Fruit fly (Drosophila melanogaster): ENCODE results near the gene CG33271.
A peak's percentile ranks its signal among the peaks of the same experiment; 100 is the strongest.

Gene CG33271

DNA sequence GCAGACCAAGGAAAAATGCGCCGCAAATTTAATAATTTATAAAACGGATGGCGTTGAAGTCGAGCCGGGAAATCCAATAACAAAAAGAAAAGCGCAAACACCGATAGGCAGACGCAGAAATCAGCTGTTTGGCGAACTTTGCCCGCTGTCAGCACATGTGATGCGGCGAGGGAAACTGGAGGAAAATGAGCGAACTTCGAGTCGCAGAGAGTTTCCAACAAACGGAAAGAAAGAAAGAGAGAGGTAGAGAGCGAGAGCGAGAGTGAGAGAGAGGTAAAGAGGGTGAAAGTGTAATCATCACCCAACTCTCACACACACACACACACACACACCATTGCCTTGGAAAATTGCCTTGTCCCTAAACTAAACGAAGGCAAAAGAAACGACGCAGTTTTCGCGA lies 20.1 kb downstream of the CG33271 start (continued):
- TF ChIP-seq CG11504 (tag; optimal IDR thresholded peaks at IDR 0.05) = peak; percentile 37
- TF ChIP-seq chinmo (GFP tag; IDR thresholded peaks at IDR 0.05; ENCODE audit: partially characterized antibody) = 0 out of 4 replicates have a peak, but pooled peaks have one; percentile 26
- TF ChIP-seq da (GFP tag; optimal IDR thresholded peaks at IDR 0.05) = no peak
- peak in 1 of 2 experiments; percentile 37 for TF ChIP-seq Hr78 (GFP tag; optimal IDR thresholded peaks at IDR 0.05)
- TF ChIP-seq lov (optimal IDR thresholded peaks at IDR 0.05) = no peak
- 0 out of 3 replicates have a peak, but pooled peaks have one; percentile 27 for TF ChIP-seq lov (GFP tag; IDR thresholded peaks at IDR 0.05)
- 0 out of 3 replicates have a peak, but pooled peaks have one; percentile 34 for TF ChIP-seq ci (GFP tag; IDR thresholded peaks at IDR 0.05)
- TF ChIP-seq insv (GFP tag; optimal IDR thresholded peaks at IDR 0.05) = peak in 1 of 2 experiments; percentile 48
- peak; percentile 77 for TF ChIP-seq CG1832 (GFP tag; optimal IDR thresholded peaks at IDR 0.05)
- TF ChIP-seq Blimp-1 (GFP tag; optimal IDR thresholded peaks at IDR 0.05) = peak; percentile 71
- peak; percentile 57 for TF ChIP-seq Drgx (GFP tag; IDR thresholded peaks at IDR 0.05)
- peak in 1 of 2 experiments; percentile 85 for TF ChIP-seq bsh (GFP tag; optimal IDR thresholded peaks at IDR 0.05)
- TF ChIP-seq ttk (GFP tag; IDR thresholded peaks at IDR 0.05) = no peak
- TF ChIP-seq CG6175 (GFP tag; IDR thresholded peaks at IDR 0.05) = 0 out of 3 replicates have a peak, but pooled peaks have one; percentile 4
- peak; percentile 20; the same call in 1 of the 2 replicates for TF ChIP-seq seq (GFP tag; IDR thresholded peaks at IDR 0.05)
- no peak for TF ChIP-seq zfh2 (GFP tag; optimal IDR thresholded peaks at IDR 0.05)
- peak; percentile 93 for TF ChIP-seq nom (GFP tag; optimal IDR thresholded peaks at IDR 0.05)
- TF ChIP-seq CG11560 (tag; IDR thresholded peaks at IDR 0.05) = no peak
- no peak for TF ChIP-seq CG8765 (GFP tag; IDR thresholded peaks at IDR 0.05)
- peak; percentile 80 for TF ChIP-seq cg (GFP tag; optimal IDR thresholded peaks at IDR 0.05)

DNA sequence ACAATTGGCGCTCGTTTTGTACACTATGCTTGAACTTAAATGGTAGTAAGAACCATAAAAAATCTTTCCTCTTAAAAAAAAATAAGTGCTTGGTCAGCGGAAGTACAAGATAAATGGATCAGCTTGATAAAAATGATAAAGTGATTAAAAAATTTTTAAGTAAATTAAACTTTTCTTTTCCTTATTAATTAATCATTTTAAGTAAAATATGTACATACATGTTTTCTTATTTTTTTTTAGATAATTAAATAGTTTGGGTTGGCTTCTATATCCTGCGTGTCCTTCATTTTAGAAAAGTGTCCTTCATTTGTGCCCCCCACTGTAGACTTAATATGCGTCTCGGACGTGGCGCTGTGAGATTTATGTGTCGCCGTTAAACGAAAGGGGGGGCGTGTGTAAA lies 20.7 kb downstream of the CG33271 start:
- no peak for TF ChIP-seq trh (GFP tag; optimal IDR thresholded peaks at IDR 0.05)
- peak in 1 of 2 experiments; percentile 38 for TF ChIP-seq eve (GFP tag; optimal IDR thresholded peaks at IDR 0.05)
- no peak for TF ChIP-seq Ptx1 (GFP tag; IDR thresholded peaks at IDR 0.05)
- TF ChIP-seq Hmr (GFP tag; optimal IDR thresholded peaks at IDR 0.05) = peak; percentile 64
- TF ChIP-seq CG2120 (GFP tag; optimal IDR thresholded peaks at IDR 0.05) = peak; percentile 47
- TF ChIP-seq CG4328 (GFP tag; optimal IDR thresholded peaks at IDR 0.05) = no peak
- TF ChIP-seq CG2712 (tag; optimal IDR thresholded peaks at IDR 0.05) = peak; percentile 11
- no peak for TF ChIP-seq ato (GFP tag; IDR thresholded peaks at IDR 0.05; ENCODE audit: partially characterized antibody)
- TF ChIP-seq Doc2 (GFP tag; IDR thresholded peaks at IDR 0.05) = no peak
- TF ChIP-seq CG12744 (GFP tag; optimal IDR thresholded peaks at IDR 0.05) = no peak
- no peak for TF ChIP-seq CG17912 (GFP tag; optimal IDR thresholded peaks at IDR 0.05)
- TF ChIP-seq wor (GFP tag; IDR thresholded peaks at IDR 0.05) = no peak
- TF ChIP-seq CG16815 (GFP tag; optimal IDR thresholded peaks at IDR 0.05) = no peak
- TF ChIP-seq gsb-n (tag; optimal IDR thresholded peaks at IDR 0.05) = no peak
- peak; percentile 53; the same call in 1 of the 2 replicates for TF ChIP-seq slbo (GFP tag; IDR thresholded peaks at IDR 0.05)
- TF ChIP-seq CG7963 (GFP tag; IDR thresholded peaks at IDR 0.05; ENCODE audit: partially characterized antibody) = no peak
- no peak for TF ChIP-seq CG1832 (GFP tag; optimal IDR thresholded peaks at IDR 0.05)
- no peak for TF ChIP-seq TFAM (GFP tag; optimal IDR thresholded peaks at IDR 0.05)
- TF ChIP-seq CG3726 (GFP tag; IDR thresholded peaks at IDR 0.05) = no peak
- peak; percentile 32 for TF ChIP-seq bcd (GFP tag; optimal IDR thresholded peaks at IDR 0.05)
- TF ChIP-seq vfl (GFP tag; optimal IDR thresholded peaks at IDR 0.05) = peak; percentile 33
- TF ChIP-seq HmgZ (tag; optimal IDR thresholded peaks at IDR 0.05) = no peak
- peak; percentile 29 for TF ChIP-seq az2 (GFP tag; optimal IDR thresholded peaks at IDR 0.05)
- TF ChIP-seq Aef1 (GFP tag; IDR thresholded peaks at IDR 0.05) = no peak
- TF ChIP-seq tio (GFP tag; optimal IDR thresholded peaks at IDR 0.05) = peak; percentile 34
- no peak for TF ChIP-seq corto (GFP tag; optimal IDR thresholded peaks at IDR 0.05)
- peak; percentile 46 for TF ChIP-seq CG13775 (GFP tag; optimal IDR thresholded peaks at IDR 0.05)
- TF ChIP-seq CG32767 (GFP tag; IDR thresholded peaks at IDR 0.05) = no peak
- 0 out of 3 replicates have a peak, but pooled peaks have one; percentile 13 for TF ChIP-seq CG11695 (GFP tag; IDR thresholded peaks at IDR 0.05)
- peak; percentile 65 for TF ChIP-seq CG2678 (tag; optimal IDR thresholded peaks at IDR 0.05)
- peak in 1 of 2 experiments; percentile 9 for TF ChIP-seq Pdp1 (GFP tag; optimal IDR thresholded peaks at IDR 0.05)

Data from whole organism, embryonic.